Worm (Caenorhabditis elegans): Measurements from ENCODE around the gene nhr-34.
A peak's percentile ranks its signal among the peaks of the same experiment; 100 is the strongest.

nhr-34 gene

DNA sequence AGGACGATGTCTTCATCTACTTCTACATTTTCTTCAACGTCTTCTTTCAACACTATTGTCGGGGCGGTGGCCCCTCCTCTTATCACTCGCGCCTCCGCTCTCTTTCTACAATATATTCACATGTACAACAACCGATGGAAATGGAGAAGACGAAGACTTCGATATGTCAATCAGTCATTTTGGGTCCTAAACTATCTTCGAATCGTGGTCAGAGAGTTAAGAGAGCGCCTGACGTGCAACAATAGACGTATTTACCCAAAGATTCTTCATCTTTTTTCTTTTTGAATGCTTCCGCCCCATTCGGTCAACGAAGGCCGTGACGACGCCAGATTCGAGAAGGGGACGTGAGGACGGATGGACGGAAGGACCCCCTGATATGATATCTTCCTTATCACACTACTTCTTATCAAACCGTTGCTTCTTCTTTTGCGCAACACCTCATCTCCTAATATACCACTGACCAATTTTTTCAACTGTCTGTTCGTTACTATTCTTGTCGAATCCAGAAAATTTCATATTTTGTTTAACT, 42.4 kb downstream of the nhr-34 start:
- TF ChIP-seq tlp-1 (tag; optimal IDR thresholded peaks at IDR 0.05) = no peak
- TF ChIP-seq ces-1 (GFP tag; optimal IDR thresholded peaks at IDR 0.05) = no peak
- no peak for TF ChIP-seq isw-1 (GFP tag; IDR thresholded peaks at IDR 0.05)
- TF ChIP-seq snu-23 (GFP tag; optimal IDR thresholded peaks at IDR 0.05) = no peak
- no peak for TF ChIP-seq nhr-76 (tag; optimal IDR thresholded peaks at IDR 0.05)
- TF ChIP-seq lin-35 (GFP tag; optimal IDR thresholded peaks at IDR 0.05) = peak in 1 of 2 experiments; percentile 9
- TF ChIP-seq nhr-77 (tag; optimal IDR thresholded peaks at IDR 0.05) = no peak
- TF ChIP-seq blmp-1 (tag; optimal IDR thresholded peaks at IDR 0.05) = peak; percentile 46
- TF ChIP-seq zip-4 (GFP tag; optimal IDR thresholded peaks at IDR 0.05) = no peak
- peak in 4 of 6 experiments; percentile 53 to 63 (median 56) for TF ChIP-seq elt-3 (tag; optimal IDR thresholded peaks at IDR 0.05)
- peak in 1 of 2 experiments; percentile 17 for TF ChIP-seq mdl-1 (tag; optimal IDR thresholded peaks at IDR 0.05)
- peak; percentile 86 for TF ChIP-seq nhr-85 (tag)
- TF ChIP-seq lin-14 (GFP tag; optimal IDR thresholded peaks at IDR 0.05) = peak; percentile 43
- TF ChIP-seq nhr-71 (tag; optimal IDR thresholded peaks at IDR 0.05) = peak; percentile 45

DNA sequence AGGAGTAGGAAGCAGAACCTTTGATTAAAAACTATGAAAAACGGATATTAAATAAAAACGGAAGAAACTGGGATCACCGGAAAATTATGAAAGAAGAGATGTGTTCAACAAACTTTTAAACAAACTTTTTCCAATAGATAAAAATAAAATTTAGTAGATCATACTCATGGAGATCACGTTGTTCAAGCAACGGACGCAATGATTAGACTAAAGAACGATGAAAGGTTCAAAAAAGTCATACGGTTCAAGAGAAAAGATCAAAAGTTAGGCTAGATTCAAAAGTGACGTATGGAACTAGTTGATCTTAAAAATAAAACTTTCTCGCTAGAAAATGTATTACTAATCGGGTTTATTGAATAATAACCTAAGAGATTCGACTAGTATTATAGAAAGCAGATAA, 43.4 kb downstream of the nhr-34 start:
- TF ChIP-seq nhr-20 (tag; optimal IDR thresholded peaks at IDR 0.05) (peak; percentile 19), elt-3 (tag; optimal IDR thresholded peaks at IDR 0.05) (peak in 2 of 6 experiments; percentile 39 to 65), blmp-1 (tag; optimal IDR thresholded peaks at IDR 0.05) (peak; percentile 49), nhr-71 (tag; optimal IDR thresholded peaks at IDR 0.05) (peak; percentile 16), sup-37 (GFP tag; optimal IDR thresholded peaks at IDR 0.05) (no peak)

ce11 chrIV:9631579-9631978, 43.9 kb downstream of the nhr-34 start:
- no peak for TF ChIP-seq vab-15 (tag; optimal IDR thresholded peaks at IDR 0.05)
- TF ChIP-seq lsy-2 (tag; optimal IDR thresholded peaks at IDR 0.05) = no peak
- peak in 1 of 2 experiments; percentile 28 for TF ChIP-seq lin-35 (GFP tag; optimal IDR thresholded peaks at IDR 0.05)
- TF ChIP-seq mep-1 (tag; optimal IDR thresholded peaks at IDR 0.05) = no peak
- peak; percentile 35 for TF ChIP-seq lin-14 (GFP tag; optimal IDR thresholded peaks at IDR 0.05)
- no peak for TF ChIP-seq nhr-20 (tag; optimal IDR thresholded peaks at IDR 0.05)
- no peak for TF ChIP-seq egl-27 (tag; optimal IDR thresholded peaks at IDR 0.05)
- peak in 1 of 6 experiments; percentile 48 for TF ChIP-seq elt-3 (tag; optimal IDR thresholded peaks at IDR 0.05)
- TF ChIP-seq efl-1 (optimal IDR thresholded peaks at IDR 0.05) = no peak
- peak in 1 of 2 experiments; percentile 8 for TF ChIP-seq efl-1 (GFP tag; optimal IDR thresholded peaks at IDR 0.05 in 1 of 2)
- peak; percentile 48 for TF ChIP-seq blmp-1 (tag; optimal IDR thresholded peaks at IDR 0.05)
- peak; percentile 64 for TF ChIP-seq nhr-85 (tag)

- TF ChIP-seq C16A3.4 (tag; optimal IDR thresholded peaks at IDR 0.05) (no peak), efl-1 (optimal IDR thresholded peaks at IDR 0.05) (no peak), efl-1 (GFP tag; optimal IDR thresholded peaks at IDR 0.05 in 1 of 2) (peak in 1 of 2 experiments; percentile 77)
These were observed 48.4 kb downstream of the nhr-34 start for ce11 chrIV:9627033-9627432.

ce11 chrIV:9625829-9626228, 49.6 kb downstream of the nhr-34 start:
- TF ChIP-seq blmp-1 (tag; optimal IDR thresholded peaks at IDR 0.05) (peak; percentile 54), aha-1 (tag; optimal IDR thresholded peaks at IDR 0.05) (no peak), isw-1 (GFP tag; IDR thresholded peaks at IDR 0.05) (no peak), snu-23 (GFP tag; optimal IDR thresholded peaks at IDR 0.05) (peak; percentile 33), nhr-71 (tag; optimal IDR thresholded peaks at IDR 0.05) (peak; percentile 30), lin-35 (GFP tag; optimal IDR thresholded peaks at IDR 0.05) (peak in 1 of 2 experiments; percentile 29), nhr-19 (GFP tag; conservative IDR thresholded peaks at IDR 0.05) (no peak), ceh-63 (GFP tag; optimal IDR thresholded peaks at IDR 0.05) (no peak), lin-14 (GFP tag; optimal IDR thresholded peaks at IDR 0.05) (peak; percentile 10), fkh-8 (tag; optimal IDR thresholded peaks at IDR 0.05) (peak; percentile 9), nhr-20 (tag; optimal IDR thresholded peaks at IDR 0.05) (peak; percentile 1)

DNA sequence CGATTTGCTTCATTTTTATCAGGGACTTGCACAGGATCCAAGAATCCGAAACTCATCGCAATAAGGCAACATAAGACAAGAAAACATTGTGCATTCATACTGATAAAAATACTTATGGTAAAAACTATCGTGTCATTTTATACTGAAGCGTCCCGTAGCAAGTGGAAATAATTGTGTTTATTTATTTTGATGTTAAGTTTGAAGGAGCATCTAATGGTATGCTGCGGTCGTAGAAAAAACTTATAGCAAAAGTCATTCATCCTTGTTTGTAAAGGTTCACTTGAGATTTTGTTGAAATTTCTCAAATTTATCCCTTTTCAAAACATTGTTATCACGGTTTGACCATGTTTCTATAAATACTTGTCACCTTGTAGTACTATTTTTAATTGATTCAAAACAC, 50.5 kb downstream of the nhr-34 start, which contains the start of gene W09C2.10:
W09C2.10 (minus strand) TSS at position 101 of the 400 bp plus-strand sequence.
- TF ChIP-seq nhr-84 (tag; optimal IDR thresholded peaks at IDR 0.05) (no peak), swsn-7 (tag; optimal IDR thresholded peaks at IDR 0.05) (no peak), sox-4 (tag; optimal IDR thresholded peaks at IDR 0.05) (no peak), ama-1 (optimal IDR thresholded peaks at IDR 0.05) (no peak), nhr-28 (tag; optimal IDR thresholded peaks at IDR 0.05) (no peak), nhr-11 (tag; optimal IDR thresholded peaks at IDR 0.05) (no peak), hlh-17 (GFP tag; optimal IDR thresholded peaks at IDR 0.05; ENCODE audit: borderline replicate concordance) (no peak), xbp-1 (tag; optimal IDR thresholded peaks at IDR 0.05) (no peak), elt-3 (tag; optimal IDR thresholded peaks at IDR 0.05) (no peak), unc-130 (tag; optimal IDR thresholded peaks at IDR 0.05) (no peak), tlp-1 (tag; optimal IDR thresholded peaks at IDR 0.05) (no peak), rnt-1 (tag; optimal IDR thresholded peaks at IDR 0.05) (no peak), fos-1 (tag; optimal IDR thresholded peaks at IDR 0.05) (no peak), lin-35 (GFP tag; optimal IDR thresholded peaks at IDR 0.05) (no peak), ztf-11 (tag; optimal IDR thresholded peaks at IDR 0.05) (no peak), ets-5 (GFP tag; IDR thresholded peaks at IDR 0.05) (no peak), pax-3 (tag; optimal IDR thresholded peaks at IDR 0.05) (no peak), fkh-10 (GFP tag; optimal IDR thresholded peaks at IDR 0.05) (no peak)
